Fruit fly (Drosophila melanogaster) whole organism, prepupa: ENCODE results near the gene CG11816.

Experiments
- CG11294 ChIP-seq: fragments of 200-800 bp; sonication (Bioruptor generic); IDR thresholded peaks from 2 replicates; pipeline ENCODE4 v1.3.6; 2022; ENCODE audit warnings: missing biosample characterization, missing genetic modification characterization
- CG16779 ChIP-seq: fragments of 200-800 bp; sonication (Bioruptor generic); optimal IDR thresholded peaks from 3 replicates; lab custom pipeline; 2017; ENCODE audit warnings: missing biosample characterization, mild to moderate bottlenecking, missing genetic modification characterization
- CG32006 ChIP-seq: fragments of 200-800 bp; sonication (Bioruptor generic); optimal IDR thresholded peaks from 3 replicates; lab custom pipeline; 2017; ENCODE audit warnings: missing biosample characterization, mild to moderate bottlenecking, missing genetic modification characterization
- Sox102F ChIP-seq: fragments of 200-800 bp; sonication (Bioruptor generic); optimal IDR thresholded peaks from 2 replicates; lab custom pipeline; 2016; ENCODE audit warnings: missing biosample characterization, mild to moderate bottlenecking, missing genetic modification characterization

DNA sequence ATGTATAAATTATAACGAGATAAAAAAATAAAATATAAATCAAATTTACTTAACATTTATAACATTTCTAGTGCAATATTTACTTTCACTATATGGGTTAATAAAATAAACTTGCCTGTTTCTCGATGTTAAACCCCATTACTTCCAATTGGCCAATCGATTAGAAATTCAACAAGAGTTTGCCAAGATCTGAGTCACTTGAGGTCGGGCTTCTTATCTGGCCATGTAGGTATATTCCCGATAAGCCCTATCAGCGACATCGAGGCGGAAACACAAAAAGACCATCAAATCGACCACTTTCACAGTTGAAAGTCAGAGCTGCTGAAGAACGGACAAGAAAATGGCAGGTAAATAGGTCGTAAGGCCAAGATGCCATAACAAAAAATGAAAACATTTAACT, 5.8 kb upstream of the CG11816 start, which contains the start of gene CG32633:
- TF ChIP-seq CG32006 (GFP tag; lab: Kevin White, UChicago): no peak
- no peak for TF ChIP-seq CG11294 (GFP tag; lab: Robert Waterston, UW)
- no peak for TF ChIP-seq CG16779 (tag; lab: Kevin White, UChicago)
- no peak for TF ChIP-seq Sox102F (GFP tag; lab: Kevin White, UChicago)
